Fruit fly (Drosophila melanogaster) whole organism, pupa: ENCODE data around the gene Ets65A.

Experiments used
- CG10348 ChIP-seq: fragments of 200-800 bp; sonication (Bioruptor generic); IDR thresholded peaks from 2 replicates; pipeline ENCODE4 v1.3.6; 2022; ENCODE audit warnings: missing biosample characterization, missing genetic modification characterization
- CG12605 ChIP-seq: fragments of 200-800 bp; sonication (Bioruptor generic); IDR thresholded peaks from 2 replicates; pipeline ENCODE4 v1.3.6; 2022; ENCODE audit warnings: missing biosample characterization, missing genetic modification characterization
- CG13204 ChIP-seq: fragments of 200-800 bp; sonication (Bioruptor generic); optimal IDR thresholded peaks from 2 replicates; lab custom pipeline; 2018; ENCODE audit warnings: missing biosample characterization, mild to moderate bottlenecking, missing genetic modification characterization, moderate library complexity
- CG14655 ChIP-seq: fragments of 200-800 bp; sonication (Bioruptor generic); optimal IDR thresholded peaks from 3 replicates; lab custom pipeline; 2017; ENCODE audit warnings: mild to moderate bottlenecking, missing biosample characterization, missing genetic modification reagents, missing genetic modification characterization
- CG15710 ChIP-seq: fragments of 200-800 bp; sonication (Bioruptor generic); optimal IDR thresholded peaks from 2 replicates; lab custom pipeline; 2018; ENCODE audit warnings: missing biosample characterization, mild to moderate bottlenecking, missing genetic modification characterization, moderate library complexity
- CG17806 ChIP-seq: fragments of 200-800 bp; sonication (Bioruptor generic); optimal IDR thresholded peaks from 2 replicates; lab custom pipeline; 2018; ENCODE audit warnings: missing biosample characterization, mild to moderate bottlenecking, missing genetic modification characterization, moderate library complexity
- CG32121 ChIP-seq: fragments of 200-800 bp; sonication (Bioruptor generic); IDR thresholded peaks from 2 replicates; pipeline ENCODE4 v1.3.6; 2022; ENCODE audit warnings: missing biosample characterization, missing genetic modification characterization
- CG34367 ChIP-seq: fragments of 200-800 bp; sonication (Bioruptor generic); optimal IDR thresholded peaks from 2 replicates; lab custom pipeline; 2018; ENCODE audit warnings: missing biosample characterization, mild to moderate bottlenecking, missing genetic modification characterization
- CG4496 ChIP-seq: fragments of 200-800 bp; sonication (Bioruptor generic); IDR thresholded peaks from 3 replicates; pipeline ENCODE4 v1.3.6; 2022; ENCODE audit warnings: missing biosample characterization, missing genetic modification characterization
- CG8159 ChIP-seq: fragments of 200-800 bp; sonication (Bioruptor generic); optimal IDR thresholded peaks from 3 replicates; lab custom pipeline; 2018; ENCODE audit warnings: missing biosample characterization, mild to moderate bottlenecking, missing genetic modification characterization, moderate library complexity
- CG8301 ChIP-seq: fragments of 200-800 bp; sonication (Bioruptor generic); optimal IDR thresholded peaks from 2 replicates; lab custom pipeline; 2018; ENCODE audit warnings: missing biosample characterization, mild to moderate bottlenecking, missing genetic modification characterization
- CG9948 ChIP-seq: fragments of 200-800 bp; sonication (Bioruptor generic); optimal IDR thresholded peaks from 2 replicates; lab custom pipeline; 2018; ENCODE audit warnings: missing biosample characterization, mild to moderate bottlenecking, missing genetic modification characterization, moderate library complexity
- D1 ChIP-seq: fragments of 200-800 bp; sonication (Bioruptor generic); optimal IDR thresholded peaks from 2 replicates; lab custom pipeline; 2018; ENCODE audit warnings: missing biosample characterization, mild to moderate bottlenecking, missing genetic modification characterization, moderate library complexity
- EcR ChIP-seq: fragments of 200-800 bp; sonication (Bioruptor generic); optimal IDR thresholded peaks from 3 replicates; lab custom pipeline; 2019; ENCODE audit warnings: missing biosample characterization, missing genetic modification characterization, mild to moderate bottlenecking, moderate library complexity, missing genetic modification reagents
- Ets98B ChIP-seq: fragments of 200-800 bp; sonication (Bioruptor generic); IDR thresholded peaks from 2 replicates; pipeline ENCODE4 v1.3.6; 2022; ENCODE audit warnings: missing biosample characterization, missing genetic modification characterization
- Pif1A ChIP-seq: fragments of 200-800 bp; sonication (Bioruptor generic); optimal IDR thresholded peaks from 3 replicates; lab custom pipeline; 2016; ENCODE audit warnings: missing biosample characterization, missing genetic modification characterization
- Pif1B ChIP-seq: fragments of 200-800 bp; sonication (Bioruptor generic); optimal IDR thresholded peaks from 3 replicates; lab custom pipeline; 2016; ENCODE audit warnings: missing biosample characterization, missing genetic modification characterization
- Snoo ChIP-seq: fragments of 200-800 bp; sonication (Bioruptor generic); optimal IDR thresholded peaks from 3 replicates; lab custom pipeline; 2017; ENCODE audit warnings: missing biosample characterization, mild to moderate bottlenecking, missing genetic modification characterization, inconsistent platforms
- fd96Ca ChIP-seq: fragments of 200-800 bp; sonication (Bioruptor generic); IDR thresholded peaks from 3 replicates; pipeline ENCODE4 v1.3.6; 2022; ENCODE audit warnings: missing biosample characterization, missing genetic modification characterization
- gl ChIP-seq: fragments of 200-800 bp; sonication (Bioruptor generic); optimal IDR thresholded peaks from 2 replicates; lab custom pipeline; 2018; ENCODE audit warnings: missing biosample characterization, mild to moderate bottlenecking, missing genetic modification characterization
- rn ChIP-seq: fragments of 200-800 bp; sonication (Bioruptor generic); IDR thresholded peaks from 2 replicates; pipeline ENCODE4 v1.3.6; 2022; ENCODE audit warnings: missing biosample characterization, missing genetic modification characterization

Ets65A gene

dm6 chr3L:6157327-6158032, 60.1 kb downstream of the Ets65A start, which contains the start of gene CG13297:
TSS of gene CG13297 (minus strand) at chr3L:6157377.
- TF ChIP-seq CG17806 (tag; lab: Kevin White, UChicago) (no peak), Snoo (tag; lab: Kevin White, UChicago) (no peak)

- TF ChIP-seq CG17806 (tag; lab: Kevin White, UChicago) (no peak), EcR (GFP tag; lab: Kevin White, UChicago) (no peak), Snoo (tag; lab: Kevin White, UChicago) (no peak), rn (GFP tag; lab: Robert Waterston, UW) (no peak), D1 (tag; lab: Kevin White, UChicago) (no peak), CG32121 (GFP tag; lab: Robert Waterston, UW) (no peak), Ets98B (GFP tag; lab: Robert Waterston, UW) (no peak), CG13204 (no peak), CG15710 (tag; lab: Kevin White, UChicago) (no peak), CG34367 (no peak), Pif1A (GFP tag; lab: Kevin White, UChicago) (no peak), gl (tag; lab: Kevin White, UChicago) (no peak), fd96Ca (GFP tag; lab: Robert Waterston, UW) (no peak), CG12605 (GFP tag; lab: Robert Waterston, UW) (no peak), CG9948 (tag; lab: Kevin White, UChicago) (no peak)
These were observed 61.1 kb downstream of the Ets65A start, which contains the start of gene Cpr65Ay for dm6 chr3L:6158530-6158929. TSS of gene Cpr65Ay (minus strand) at chr3L:6158630.

DNA sequence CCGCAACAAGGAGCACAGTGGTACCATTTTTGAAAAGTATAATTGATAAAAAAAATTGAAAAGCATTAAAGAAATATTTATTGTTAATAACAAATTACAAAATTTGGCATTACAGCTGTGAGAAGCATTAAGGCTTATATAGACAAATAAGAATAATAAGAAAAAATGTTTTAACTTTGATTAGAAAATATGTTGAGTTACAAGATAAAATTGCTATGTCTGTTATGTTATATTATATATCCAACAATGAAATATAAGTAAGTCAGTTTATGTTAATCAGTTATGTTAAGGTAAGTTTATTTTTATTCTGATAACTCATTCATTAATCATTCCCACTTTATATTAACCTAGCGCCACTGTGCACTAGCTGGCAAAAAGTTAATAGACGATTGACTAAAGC, 62.4 kb downstream of the Ets65A start:
- no peak for TF ChIP-seq CG4496
- no peak for TF ChIP-seq CG12605 (GFP tag; lab: Robert Waterston, UW)
- TF ChIP-seq CG34367: no peak
- TF ChIP-seq CG9948 (tag; lab: Kevin White, UChicago): no peak
- TF ChIP-seq CG8159 (tag; lab: Kevin White, UChicago): no peak
- no peak for TF ChIP-seq CG10348
- TF ChIP-seq, all 21 proteins: peak for 0

DNA sequence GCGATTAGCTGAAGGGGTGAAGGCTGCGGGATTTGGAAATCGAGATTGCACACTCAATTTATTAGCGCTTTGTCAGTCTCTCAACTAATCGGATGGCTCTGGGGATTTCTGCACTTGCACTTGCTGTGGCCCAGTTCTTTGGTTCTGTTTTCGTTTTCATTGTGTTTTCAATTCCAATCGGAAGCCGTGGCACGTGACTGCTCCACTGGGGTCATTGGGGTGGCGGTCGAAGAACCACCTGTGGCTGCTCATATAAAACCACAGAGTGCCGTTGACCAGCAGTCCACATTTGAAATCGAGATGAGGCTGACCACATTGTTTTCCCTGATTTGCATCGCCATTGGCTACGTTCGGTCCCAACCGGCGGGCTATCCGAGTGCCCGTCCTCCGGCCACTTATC, 63.1 kb downstream of the Ets65A start, which contains the start of gene Cpr65Az:
Gene Cpr65Az, plus strand, starts transcription at position 301 of the 400 bp plus-strand sequence.
- no peak for TF ChIP-seq Snoo (tag; lab: Kevin White, UChicago)
- no peak for TF ChIP-seq CG10348
- no peak for TF ChIP-seq CG34367
- no peak for TF ChIP-seq CG12605 (GFP tag; lab: Robert Waterston, UW)
- no peak for TF ChIP-seq CG8301 (tag; lab: Kevin White, UChicago)
- TF ChIP-seq EcR (GFP tag; lab: Kevin White, UChicago): no peak
- no peak for TF ChIP-seq fd96Ca (GFP tag; lab: Robert Waterston, UW)
- no peak for TF ChIP-seq CG14655
- TF ChIP-seq Ets98B (GFP tag; lab: Robert Waterston, UW): no peak
- no peak for TF ChIP-seq CG15710 (tag; lab: Kevin White, UChicago)
- TF ChIP-seq gl (tag; lab: Kevin White, UChicago): no peak
- TF ChIP-seq rn (GFP tag; lab: Robert Waterston, UW): no peak
- no peak for TF ChIP-seq CG4496
- TF ChIP-seq CG8159 (tag; lab: Kevin White, UChicago): no peak
- TF ChIP-seq, all 21 proteins: peak for 0

DNA sequence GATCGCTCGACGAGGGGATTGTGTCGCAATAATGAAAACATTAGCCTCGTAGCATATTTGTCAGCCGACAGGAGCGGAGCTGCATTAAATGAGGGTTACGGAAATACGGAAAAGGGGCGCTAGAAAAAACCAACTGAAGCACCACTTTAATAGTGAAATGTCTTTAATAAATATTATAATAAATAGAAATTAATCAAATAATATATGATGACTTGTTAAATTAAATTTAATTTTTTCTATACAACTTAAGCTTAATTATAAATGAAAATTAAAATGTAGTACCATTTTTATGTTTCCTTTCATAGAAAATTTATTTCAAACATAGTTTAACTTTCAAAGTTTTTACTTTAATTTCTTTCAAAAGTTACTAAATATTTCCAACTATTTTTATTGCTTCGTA, 64.6 kb downstream of the Ets65A start:
- no peak for TF ChIP-seq CG17806 (tag; lab: Kevin White, UChicago)
- TF ChIP-seq CG15710 (tag; lab: Kevin White, UChicago): no peak
- no peak for TF ChIP-seq CG8159 (tag; lab: Kevin White, UChicago)
- TF ChIP-seq CG12605 (GFP tag; lab: Robert Waterston, UW): no peak
- no peak for TF ChIP-seq D1 (tag; lab: Kevin White, UChicago)
- no peak for TF ChIP-seq CG14655
- no peak for TF ChIP-seq gl (tag; lab: Kevin White, UChicago)
- no peak for TF ChIP-seq Pif1A (GFP tag; lab: Kevin White, UChicago)
- no peak for TF ChIP-seq rn (GFP tag; lab: Robert Waterston, UW)
- TF ChIP-seq fd96Ca (GFP tag; lab: Robert Waterston, UW): no peak
- TF ChIP-seq Pif1B (GFP tag; lab: Kevin White, UChicago): no peak
- no peak for TF ChIP-seq CG9948 (tag; lab: Kevin White, UChicago)
- no peak for TF ChIP-seq CG8301 (tag; lab: Kevin White, UChicago)

DNA sequence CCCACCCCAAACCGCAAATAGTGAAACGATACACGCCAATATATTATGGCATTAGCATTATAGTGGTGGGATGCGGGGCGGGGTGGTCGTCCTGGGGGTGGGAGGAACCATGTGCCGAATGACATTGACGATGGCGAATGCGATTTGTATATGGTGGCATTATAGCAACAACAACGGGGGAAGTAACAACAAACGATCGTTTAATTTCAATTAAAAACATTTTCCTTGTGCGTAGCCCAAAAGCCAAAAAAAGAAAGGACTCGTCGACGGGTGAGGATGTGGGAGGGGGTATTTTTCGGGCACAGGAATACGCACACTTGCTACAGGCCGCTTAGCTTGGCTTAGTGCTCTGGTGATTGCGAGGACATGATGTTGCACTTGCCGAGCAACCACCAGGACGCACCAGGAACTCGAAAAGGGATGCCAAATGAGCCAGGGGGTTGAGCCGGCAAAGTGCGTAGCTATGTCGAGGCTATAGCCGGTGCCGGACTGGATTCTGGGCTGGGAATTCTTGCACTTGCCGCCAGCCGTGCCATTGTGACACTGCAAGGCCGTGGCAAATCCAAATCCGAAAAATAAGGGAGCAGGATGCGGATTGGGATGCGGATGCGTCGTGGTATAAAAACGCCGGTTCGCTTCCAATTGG, 65.2 kb downstream of the Ets65A start, which contains the start of gene Prdm13:
Gene Prdm13, plus strand, starts transcription at position 645 of the 646 bp plus-strand sequence.
- TF ChIP-seq CG4496: no peak
- TF ChIP-seq D1 (tag; lab: Kevin White, UChicago): no peak
- TF ChIP-seq CG10348: no peak
- no peak for TF ChIP-seq CG32121 (GFP tag; lab: Robert Waterston, UW)
